Worm (Caenorhabditis elegans): Measurements from ENCODE around the gene T04C12.1.

- TF ChIP-seq athp-1 (tag; optimal IDR thresholded peaks at IDR 0.05) (no peak), unc-130 (GFP tag; optimal IDR thresholded peaks at IDR 0.05) (no peak), Y79H2A.3 (GFP tag; conservative IDR thresholded peaks at IDR 0.05) (no peak), C17E4.6 (GFP tag; IDR thresholded peaks at IDR 0.05) (no peak), him-1 (tag; optimal IDR thresholded peaks at IDR 0.05) (no peak), ets-4 (GFP tag; optimal IDR thresholded peaks at IDR 0.05) (no peak), nhr-90 (tag; optimal IDR thresholded peaks at IDR 0.05) (no peak), hlh-26 (GFP tag; conservative IDR thresholded peaks at IDR 0.05) (no peak), B0261.1 (tag; optimal IDR thresholded peaks at IDR 0.05) (no peak), F33H1.4 (GFP tag; IDR thresholded peaks at IDR 0.05) (no peak), attf-6 (GFP tag; IDR thresholded peaks at IDR 0.05) (no peak)
Measured at ce11 chrV:11010768-11011167, 48.3 kb downstream of the T04C12.1 start.

All from whole organism, young adult.